Worm (Caenorhabditis elegans) whole organism, L2 larva: ENCODE measurements around the gene sax-2.

Experiments
- ZK546.5 ChIP-seq: sonication (generic microtip); optimal IDR thresholded peaks from 2 replicates; lab custom pipeline; 2017; ENCODE audit warnings: missing biosample characterization, missing genetic modification characterization
- mdl-1 ChIP-seq, 2 experiments: fragments of 150-350 bp in 1 of 2; sonication (generic microtip) in 1 of 2; optimal IDR thresholded peaks; 2 replicates each; lab custom pipeline; 2017; ENCODE audit warnings: missing biosample characterization in 2 of 2, missing genetic modification characterization in 2 of 2
- nhr-12 ChIP-seq: fragments of 150-350 bp; optimal IDR thresholded peaks from 2 replicates; lab custom pipeline; 2014; ENCODE audit warnings: missing biosample characterization, missing genetic modification characterization
- nhr-23 ChIP-seq: fragments of 150-350 bp; optimal IDR thresholded peaks from 2 replicates; lab custom pipeline; 2014; ENCODE audit warnings: missing biosample characterization, missing genetic modification reagents, missing genetic modification characterization
- nhr-6 ChIP-seq: fragments of 150-350 bp; optimal IDR thresholded peaks from 2 replicates; lab custom pipeline; 2014; ENCODE audit warnings: missing biosample characterization, missing genetic modification characterization

- no peak for TF ChIP-seq ZK546.5
- TF ChIP-seq nhr-6 (tag; lab: Kevin White, UChicago) = no peak
- TF ChIP-seq nhr-12 = no peak
- no peak for TF ChIP-seq nhr-23 (tag; lab: Kevin White, UChicago)
- no peak for TF ChIP-seq mdl-1 (tag; optimal IDR thresholded peaks at IDR 0.05; lab: Kevin White, UChicago)
Measured at ce11 chrIII:5092345-5092744, 17.2 kb upstream of the sax-2 start.
